Worm (Caenorhabditis elegans): ENCODE measurements around the gene Y43F8C.17.

ce11 chrV:19669959-19670358 is 46.0 kb upstream of the Y43F8C.17 start, which contains the start of gene Y43F8C.11:
- TF ChIP-seq ztf-7 (tag; optimal IDR thresholded peaks at IDR 0.05), result no peak
- TF ChIP-seq ceh-44 (GFP tag; IDR thresholded peaks at IDR 0.05), result no peak
- no peak for TF ChIP-seq tag-97 (GFP tag; IDR thresholded peaks at IDR 0.05)
- TF ChIP-seq snpc-4 (tag; optimal IDR thresholded peaks at IDR 0.05), result no peak
- no peak for TF ChIP-seq mep-1 (tag; optimal IDR thresholded peaks at IDR 0.05)

Measured in whole organism, L4 larva.